5 worm cellular contexts compared by ENCODE assay signal in genomic region chrIV:6323654-6324224, ce11.
TF ChIP-seq lines count a peak whose summit lies in the region.

sqd-1 (plus strand) TSS chrIV:6324174.

TF ChIP-seq in whole organism, L1 larva, 84 proteins besides CTCF, POLR2A, EP300 and RAD21 (continues in another document):
- peak; percentile 67; the same call in 1 of the 2 replicates for TF ChIP-seq unc-98 (GFP tag; IDR thresholded peaks at IDR 0.05; lab: Robert Waterston, UW)
- TF ChIP-seq snu-23 (GFP tag; optimal IDR thresholded peaks at IDR 0.05; lab: Kevin White, UChicago), result peak; percentile 98
- TF ChIP-seq efl-3 (GFP tag; optimal IDR thresholded peaks at IDR 0.05; lab: Kevin White, UChicago), result peak; percentile 74
- peak; percentile 98 for TF ChIP-seq nhr-85 (tag; lab: Kevin White, UChicago)
- peak; percentile 96 for TF ChIP-seq C16A3.4 (tag; optimal IDR thresholded peaks at IDR 0.05; lab: Kevin White, UChicago)
- no peak for TF ChIP-seq nhr-28 (tag; optimal IDR thresholded peaks at IDR 0.05; lab: Kevin White, UChicago)
- TF ChIP-seq efl-1 (optimal IDR thresholded peaks at IDR 0.05; lab: Kevin White, UChicago), result peak; percentile 94 to 95
- peak; percentile 87 to 99 for TF ChIP-seq efl-1 (GFP tag; optimal IDR thresholded peaks at IDR 0.05 in 1 of 2; lab: Kevin White, UChicago)
- TF ChIP-seq zag-1 (tag; optimal IDR thresholded peaks at IDR 0.05; lab: Kevin White, UChicago), result peak; percentile 8
- TF ChIP-seq lin-39 (tag; optimal IDR thresholded peaks at IDR 0.05; lab: Kevin White, UChicago), result peak; percentile 92
- TF ChIP-seq lin-13 (GFP tag; optimal IDR thresholded peaks at IDR 0.05; lab: Kevin White, UChicago), result peak; percentile 95
- TF ChIP-seq mef-2 (tag; optimal IDR thresholded peaks at IDR 0.05; lab: Kevin White, UChicago), result peak; percentile 92
- TF ChIP-seq nhr-47 (tag; optimal IDR thresholded peaks at IDR 0.05; lab: Kevin White, UChicago), result peak; percentile 98
- peak; percentile 88 for TF ChIP-seq elt-2 (tag; optimal IDR thresholded peaks at IDR 0.05; lab: Kevin White, UChicago)
- peak; percentile 89 to 94 for TF ChIP-seq lin-35 (GFP tag; optimal IDR thresholded peaks at IDR 0.05; lab: Kevin White, UChicago)
- no peak for TF ChIP-seq hlh-4 (tag; optimal IDR thresholded peaks at IDR 0.05; lab: Kevin White, UChicago)
- peak; percentile 98 to 99 for TF ChIP-seq lsy-2 (tag; optimal IDR thresholded peaks at IDR 0.05; lab: Kevin White, UChicago)
- peak; percentile 98 for TF ChIP-seq nhr-90 (tag; optimal IDR thresholded peaks at IDR 0.05; lab: Kevin White, UChicago; ENCODE audit: poor library complexity)

TF ChIP-seq in whole organism, L3 larva, 47 proteins besides CTCF, POLR2A, EP300 and RAD21 (continues in another document):
- peak; percentile 90 for TF ChIP-seq tbx-2 (tag; optimal IDR thresholded peaks at IDR 0.05; lab: Kevin White, UChicago)
- TF ChIP-seq ceh-82 (tag; optimal IDR thresholded peaks at IDR 0.05; lab: Kevin White, UChicago), result peak; percentile 83
- TF ChIP-seq ceh-16 (tag; optimal IDR thresholded peaks at IDR 0.05; lab: Kevin White, UChicago), result no peak
- peak; percentile 98 for TF ChIP-seq nfya-1 (tag; optimal IDR thresholded peaks at IDR 0.05; lab: Kevin White, UChicago; ENCODE audit: insufficient read depth)
- TF ChIP-seq ceh-9 (tag; optimal IDR thresholded peaks at IDR 0.05; lab: Kevin White, UChicago), result no peak
- peak; percentile 1 for TF ChIP-seq nhr-76 (tag; optimal IDR thresholded peaks at IDR 0.05; lab: Kevin White, UChicago)
- no peak for TF ChIP-seq aly-2 (tag; optimal IDR thresholded peaks at IDR 0.05; lab: Kevin White, UChicago)
- TF ChIP-seq nhr-12 (tag; optimal IDR thresholded peaks at IDR 0.05; lab: Kevin White, UChicago), result no peak
- no peak for TF ChIP-seq eor-1 (tag; optimal IDR thresholded peaks at IDR 0.05; lab: Kevin White, UChicago)
- TF ChIP-seq sea-2 (GFP tag; optimal IDR thresholded peaks at IDR 0.05; lab: Kevin White, UChicago), result no peak
- peak; percentile 76 for TF ChIP-seq ztf-4 (tag; optimal IDR thresholded peaks at IDR 0.05; lab: Kevin White, UChicago)
- peak; percentile 78 for TF ChIP-seq nhr-11 (tag; optimal IDR thresholded peaks at IDR 0.05; lab: Kevin White, UChicago)
- TF ChIP-seq R02D3.7 (tag; optimal IDR thresholded peaks at IDR 0.05; lab: Kevin White, UChicago), result peak; percentile 96
- peak; percentile 99 for TF ChIP-seq lin-39 (tag; optimal IDR thresholded peaks at IDR 0.05; lab: Kevin White, UChicago)
- TF ChIP-seq nhr-67 (tag; optimal IDR thresholded peaks at IDR 0.05; lab: Kevin White, UChicago), result no peak
- peak; percentile 79 for TF ChIP-seq elt-2 (tag; optimal IDR thresholded peaks at IDR 0.05; lab: Kevin White, UChicago)
- peak; percentile 39 for TF ChIP-seq ama-1 (optimal IDR thresholded peaks at IDR 0.05; lab: Kevin White, UChicago)
- TF ChIP-seq fos-1 (tag; optimal IDR thresholded peaks at IDR 0.05; lab: Kevin White, UChicago), result no peak
- TF ChIP-seq nhr-43 (tag; optimal IDR thresholded peaks at IDR 0.05; lab: Kevin White, UChicago; ENCODE audit: poor library complexity, severe bottlenecking), result peak; percentile 96

TF ChIP-seq in whole organism, early embryonic, 17 proteins besides CTCF, POLR2A, EP300 and RAD21:
- TF ChIP-seq hmbx-1 (tag; optimal IDR thresholded peaks at IDR 0.05; lab: Kevin White, UChicago) (no peak), flt-1 (GFP tag; IDR thresholded peaks at IDR 0.05; lab: Robert Waterston, UW) (peak; percentile 63; the same call in 1 of the 2 replicates), B0310.2 (tag; optimal IDR thresholded peaks at IDR 0.05; lab: Kevin White, UChicago) (no peak), hnd-1 (tag; optimal IDR thresholded peaks at IDR 0.05; lab: Kevin White, UChicago) (no peak), sea-1 (GFP tag; conservative IDR thresholded peaks at IDR 0.05; lab: Robert Waterston, UW) (no peak), tra-4 (tag; optimal IDR thresholded peaks at IDR 0.05; lab: Kevin White, UChicago) (no peak), ets-7 (tag; optimal IDR thresholded peaks at IDR 0.05; lab: Kevin White, UChicago) (no peak), hmg-4 (GFP tag; optimal IDR thresholded peaks at IDR 0.05; lab: Kevin White, UChicago) (peak; percentile 73), F13C5.2 (tag; optimal IDR thresholded peaks at IDR 0.05; lab: Kevin White, UChicago) (peak; percentile 80), ama-1 (optimal IDR thresholded peaks at IDR 0.05; lab: Kevin White, UChicago) (no peak), aly-1 (tag; optimal IDR thresholded peaks at IDR 0.05; lab: Kevin White, UChicago) (no peak), pes-1 (GFP tag; IDR thresholded peaks at IDR 0.05; lab: Robert Waterston, UW) (peak; percentile 54; the same call in 1 of the 2 replicates), scrt-1 (GFP tag; IDR thresholded peaks at IDR 0.05; lab: Robert Waterston, UW) (no peak), tbx-11 (GFP tag; IDR thresholded peaks at IDR 0.05; lab: Robert Waterston, UW) (peak; percentile 49; the same call in 1 of the 2 replicates), ceh-36 (tag; optimal IDR thresholded peaks at IDR 0.05; lab: Kevin White, UChicago) (no peak), tbx-37 (GFP tag; conservative IDR thresholded peaks at IDR 0.05; lab: Robert Waterston, UW) (peak; percentile 54; the same call in 1 of the 2 replicates), ceh-13 (GFP tag; optimal IDR thresholded peaks at IDR 0.05; lab: Kevin White, UChicago) (no peak)

TF ChIP-seq in whole organism, midembryonic, 9 proteins besides CTCF, POLR2A, EP300 and RAD21:
- TF ChIP-seq ref-1 (GFP tag; conservative IDR thresholded peaks at IDR 0.05; lab: Robert Waterston, UW) (no peak), flt-1 (GFP tag; IDR thresholded peaks at IDR 0.05; lab: Robert Waterston, UW) (peak; percentile 78), ztf-29 (GFP tag; IDR thresholded peaks at IDR 0.05; lab: Robert Waterston, UW) (no peak), cog-1 (tag; optimal IDR thresholded peaks at IDR 0.05; lab: Kevin White, UChicago) (peak; percentile 60), ztf-23 (GFP tag; IDR thresholded peaks at IDR 0.05; lab: Robert Waterston, UW) (peak; percentile 85), klf-2 (GFP tag; conservative IDR thresholded peaks at IDR 0.05; lab: Robert Waterston, UW) (no peak)

TF ChIP-seq in whole organism, young adult, 124 proteins besides CTCF, POLR2A, EP300 and RAD21 (continues in another document):
- TF ChIP-seq F39B2.1 (GFP tag; IDR thresholded peaks at IDR 0.05; lab: Robert Waterston, UW) (no peak), rec-8 (tag; optimal IDR thresholded peaks at IDR 0.05; lab: Kevin White, UChicago) (peak in 1 of 2 experiments; percentile 7), cebp-2 (GFP tag; IDR thresholded peaks at IDR 0.05; lab: Robert Waterston, UW) (peak; percentile 65; the same call in 1 of the 2 replicates), somi-1 (GFP tag; optimal IDR thresholded peaks at IDR 0.05; lab: Kevin White, UChicago) (peak; percentile 22), B0261.1 (tag; optimal IDR thresholded peaks at IDR 0.05; lab: Kevin White, UChicago) (peak; percentile 16), ztf-25 (GFP tag; IDR thresholded peaks at IDR 0.05; lab: Robert Waterston, UW) (peak; percentile 60; the same call in 1 of the 2 replicates), ztf-22 (GFP tag; optimal IDR thresholded peaks at IDR 0.05; lab: Kevin White, UChicago) (peak; percentile 55), Y67H2A.10 (GFP tag; conservative IDR thresholded peaks at IDR 0.05; lab: Robert Waterston, UW) (peak; percentile 84), madf-8 (GFP tag; conservative IDR thresholded peaks at IDR 0.05; lab: Robert Waterston, UW) (peak; percentile 59), C06A6.2 (GFP tag; conservative IDR thresholded peaks at IDR 0.05; lab: Robert Waterston, UW) (peak; percentile 90), aptf-3 (GFP tag; IDR thresholded peaks at IDR 0.05; lab: Robert Waterston, UW) (0 out of 2 replicates have a peak, but pooled peaks have one; percentile 36), gei-17 (GFP tag; optimal IDR thresholded peaks at IDR 0.05; lab: Kevin White, UChicago) (peak; percentile 75), unc-62 (GFP tag; optimal IDR thresholded peaks at IDR 0.05; lab: Kevin White, UChicago) (no peak), Y53G8AR.9 (GFP tag; conservative IDR thresholded peaks at IDR 0.05; lab: Robert Waterston, UW) (peak; percentile 96), athp-1 (tag; optimal IDR thresholded peaks at IDR 0.05; lab: Kevin White, UChicago) (peak; percentile 87), him-1 (tag; optimal IDR thresholded peaks at IDR 0.05; lab: Kevin White, UChicago) (no peak), F55B11.4 (tag; optimal IDR thresholded peaks at IDR 0.05; lab: Kevin White, UChicago; ENCODE audit: borderline replicate concordance, insufficient read depth) (no peak), F10E7.11 (tag; optimal IDR thresholded peaks at IDR 0.05; lab: Kevin White, UChicago) (no peak), ceh-91 (GFP tag; IDR thresholded peaks at IDR 0.05; lab: Robert Waterston, UW) (peak; percentile 89), atf-7 (tag; optimal IDR thresholded peaks at IDR 0.05; lab: Kevin White, UChicago) (peak; percentile 78), zfh-2 (GFP tag; conservative IDR thresholded peaks at IDR 0.05; lab: Robert Waterston, UW) (peak; percentile 90), T26A5.8 (tag; optimal IDR thresholded peaks at IDR 0.05; lab: Kevin White, UChicago) (peak; percentile 9), dox-1 (GFP tag; IDR thresholded peaks at IDR 0.05; lab: Robert Waterston, UW) (peak; percentile 96), lin-54 (GFP tag; optimal IDR thresholded peaks at IDR 0.05; lab: Kevin White, UChicago) (peak; percentile 92), F33H1.4 (GFP tag; IDR thresholded peaks at IDR 0.05; lab: Robert Waterston, UW) (peak; percentile 100), hrde-1 (tag; optimal IDR thresholded peaks at IDR 0.05; lab: Kevin White, UChicago; ENCODE audit: borderline replicate concordance) (peak; percentile 88), ceh-58 (GFP tag; IDR thresholded peaks at IDR 0.05; lab: Robert Waterston, UW) (no peak), ama-1 (optimal IDR thresholded peaks at IDR 0.05; lab: Kevin White, UChicago) (no peak), ama-1 (GFP tag; optimal IDR thresholded peaks at IDR 0.05; lab: Kevin White, UChicago) (no peak), hmg-1.2 (GFP tag; IDR thresholded peaks at IDR 0.05; lab: Robert Waterston, UW) (peak; percentile 82), die-1 (tag; optimal IDR thresholded peaks at IDR 0.05; lab: Kevin White, UChicago) (peak; percentile 55), nhr-90 (tag; optimal IDR thresholded peaks at IDR 0.05; lab: Kevin White, UChicago) (peak; percentile 16), efl-1 (GFP tag; optimal IDR thresholded peaks at IDR 0.05; lab: Kevin White, UChicago) (peak; percentile 43), nhr-80 (tag; optimal IDR thresholded peaks at IDR 0.05; lab: Kevin White, UChicago) (peak; percentile 30), lsy-27 (tag; optimal IDR thresholded peaks at IDR 0.05; lab: Kevin White, UChicago; ENCODE audit: borderline replicate concordance, insufficient read depth) (peak; percentile 2), tbx-9 (tag; optimal IDR thresholded peaks at IDR 0.05; lab: Kevin White, UChicago; ENCODE audit: borderline replicate concordance) (no peak), snpc-3.4 (tag; optimal IDR thresholded peaks at IDR 0.05; lab: Kevin White, UChicago) (peak; percentile 83)

Comparison
In these comparisons a context has a peak if more than half of its experiments do, and no peak if none do; other contexts are left out.
1. Of the 8 proteins assayed by ChIP-seq in both whole organism, young adult and whole organism, L1 larva: peak only in whole organism, young adult: none; only in whole organism, L1 larva: ama-1; in both: dpl-1, efl-1, lin-35, nhr-90, snpc-4 and unc-130; in neither: 1.